Worm (Caenorhabditis elegans) whole organism, L1 larva: ENCODE data around the gene ZK813.3.
A peak's percentile ranks its signal among the peaks of the same experiment; 100 is the strongest.

Experiments
- F16B12.6 ChIP-seq: fragments of 150-350 bp; optimal IDR thresholded peaks from 2 replicates; lab custom pipeline; 2014; ENCODE audit warnings: missing biosample characterization, missing genetic modification characterization
- aha-1 ChIP-seq: fragments of 150-350 bp; optimal IDR thresholded peaks from 2 replicates; lab custom pipeline; 2014; ENCODE audit warnings: missing biosample characterization, missing genetic modification characterization
- alr-1 ChIP-seq: fragments of 200-800 bp; sonication (Bioruptor generic); optimal IDR thresholded peaks from 2 replicates; lab custom pipeline; 2018; ENCODE audit warnings: borderline replicate concordance, mild to moderate bottlenecking, missing genetic modification characterization, missing compliant biosample characterization
- ama-1 ChIP-seq: fragments of 150-350 bp; optimal IDR thresholded peaks from 2 replicates; lab custom pipeline; 2014
- ceh-88 ChIP-seq: fragments of 200-800 bp; sonication (Bioruptor generic); IDR thresholded peaks from 2 replicates; pipeline ENCODE4 v1.3.6; 2022; ENCODE audit warnings: missing genetic modification characterization, missing compliant biosample characterization
- efl-1 ChIP-seq, 4 experiments: fragments of 150-350 bp; optimal IDR thresholded peaks in 3 of 4; peaks in 1 of 4; 1 replicate in 1 of 4; 2 replicates in 3 of 4; lab custom pipeline; 2014; ENCODE audit warnings: missing biosample characterization in 2 of 4, missing genetic modification characterization in 2 of 4, missing genetic modification reagents in 2 of 4
- egl-13 ChIP-seq: sonication (generic microtip); optimal IDR thresholded peaks from 2 replicates; lab custom pipeline; 2016; ENCODE audit warnings: missing genotype, missing genetic modification reagents, missing genetic modification characterization, missing compliant biosample characterization
- ets-5 ChIP-seq: fragments of 200-800 bp; sonication (Bioruptor generic); IDR thresholded peaks from 2 replicates; pipeline ENCODE4 v1.3.6; 2022; ENCODE audit warnings: missing genetic modification characterization, missing compliant biosample characterization
- fkh-10 ChIP-seq: sonication (generic microtip); optimal IDR thresholded peaks from 2 replicates; lab custom pipeline; 2017; ENCODE audit warnings: missing biosample characterization, missing genetic modification reagents, missing genetic modification characterization
- hlh-4 ChIP-seq: sonication (generic microtip); optimal IDR thresholded peaks from 2 replicates; lab custom pipeline; 2016; ENCODE audit warnings: mild to moderate bottlenecking, missing genetic modification characterization, missing compliant biosample characterization
- irx-1 ChIP-seq: sonication (generic microtip); optimal IDR thresholded peaks from 2 replicates; lab custom pipeline; 2016; ENCODE audit warnings: missing genetic modification characterization, missing compliant biosample characterization
- jun-1 ChIP-seq: fragments of 150-350 bp; optimal IDR thresholded peaks from 2 replicates; lab custom pipeline; 2014; ENCODE audit warnings: missing biosample characterization, missing genetic modification reagents, missing genetic modification characterization
- lin-13 ChIP-seq: fragments of 150-350 bp; optimal IDR thresholded peaks from 2 replicates; lab custom pipeline; 2014; ENCODE audit warnings: missing biosample characterization, missing genetic modification reagents, missing genetic modification characterization
- lin-14 ChIP-seq: fragments of 200-800 bp; sonication (Bioruptor generic); optimal IDR thresholded peaks from 2 replicates; lab custom pipeline; 2018; ENCODE audit warnings: mild to moderate bottlenecking, missing genetic modification characterization, moderate library complexity, missing compliant biosample characterization
- lin-35 ChIP-seq, 2 experiments: fragments of 150-350 bp; optimal IDR thresholded peaks; 2 replicates each; lab custom pipeline; 2014; ENCODE audit warnings: missing biosample characterization in 2 of 2, missing genetic modification characterization in 2 of 2, missing genetic modification reagents in 2 of 2
- lir-3 ChIP-seq: sonication (generic microtip); optimal IDR thresholded peaks from 2 replicates; lab custom pipeline; 2016; ENCODE audit warnings: mild to moderate bottlenecking, missing genetic modification characterization, moderate library complexity, missing compliant biosample characterization; ENCODE audit not compliant: poor library complexity
- lsy-2 ChIP-seq, 2 experiments: fragments of 150-350 bp; optimal IDR thresholded peaks; 2 replicates each; lab custom pipeline; 2014; ENCODE audit warnings: missing biosample characterization in 2 of 2, missing genetic modification characterization in 2 of 2
- mdl-1 ChIP-seq, 2 experiments: fragments of 150-350 bp; optimal IDR thresholded peaks; 2 replicates each; lab custom pipeline; 2014 to 2017; ENCODE audit warnings: missing biosample characterization in 2 of 2, missing genetic modification characterization in 2 of 2, inconsistent platforms in 1 of 2
- mef-2 ChIP-seq: fragments of 150-350 bp; optimal IDR thresholded peaks from 2 replicates; lab custom pipeline; 2014; ENCODE audit warnings: missing biosample characterization, missing genetic modification characterization
- nhr-11 ChIP-seq: fragments of 150-350 bp; optimal IDR thresholded peaks from 2 replicates; lab custom pipeline; 2014; ENCODE audit warnings: missing biosample characterization, missing genetic modification characterization
- nhr-12 ChIP-seq: sonication (generic microtip); optimal IDR thresholded peaks from 2 replicates; lab custom pipeline; 2017; ENCODE audit warnings: missing biosample characterization, missing genetic modification characterization
- nhr-19 ChIP-seq: fragments of 200-800 bp; sonication (Bioruptor generic); conservative IDR thresholded peaks from 2 replicates; pipeline ENCODE4 v1.3.6; 2022; ENCODE audit warnings: missing genetic modification characterization, missing compliant biosample characterization
- nhr-237 ChIP-seq: fragments of 150-350 bp; optimal IDR thresholded peaks from 2 replicates; lab custom pipeline; 2014; ENCODE audit warnings: missing biosample characterization, missing genetic modification characterization
- nhr-28 ChIP-seq: fragments of 150-350 bp; optimal IDR thresholded peaks from 2 replicates; lab custom pipeline; 2014; ENCODE audit warnings: missing biosample characterization, missing genetic modification characterization
- nhr-71 ChIP-seq: sonication (generic microtip); optimal IDR thresholded peaks from 2 replicates; lab custom pipeline; 2016; ENCODE audit warnings: mild to moderate bottlenecking, missing genetic modification characterization, moderate library complexity, missing compliant biosample characterization
- pag-3 ChIP-seq: sonication (generic microtip); optimal IDR thresholded peaks from 2 replicates; lab custom pipeline; 2017; ENCODE audit warnings: missing genetic modification characterization, mild to moderate bottlenecking, missing compliant biosample characterization, antibody characterized with exemption, borderline replicate concordance; ENCODE audit not compliant: insufficient read depth
- pax-3 ChIP-seq: fragments of 200-800 bp; sonication (Bioruptor generic); optimal IDR thresholded peaks from 2 replicates; lab custom pipeline; 2018; ENCODE audit warnings: mild to moderate bottlenecking, missing genetic modification characterization, moderate library complexity, missing compliant biosample characterization
- rnt-1 ChIP-seq: sonication (generic microtip); optimal IDR thresholded peaks from 2 replicates; lab custom pipeline; 2016; ENCODE audit warnings: mild to moderate bottlenecking, missing genetic modification characterization, moderate library complexity, missing compliant biosample characterization
- sox-4 ChIP-seq: sonication (generic microtip); optimal IDR thresholded peaks from 2 replicates; lab custom pipeline; 2016; ENCODE audit warnings: missing genetic modification characterization, missing compliant biosample characterization
- tbx-2 ChIP-seq: sonication (generic microtip); optimal IDR thresholded peaks from 2 replicates; lab custom pipeline; 2016; ENCODE audit warnings: missing genetic modification characterization, missing compliant biosample characterization
- unc-130 ChIP-seq: fragments of 150-350 bp; optimal IDR thresholded peaks from 2 replicates; lab custom pipeline; 2017; ENCODE audit warnings: missing biosample characterization, missing genetic modification characterization, inconsistent platforms
- vab-15 ChIP-seq: sonication (generic microtip); optimal IDR thresholded peaks from 2 replicates; lab custom pipeline; 2017; ENCODE audit warnings: missing genotype, mild to moderate bottlenecking, missing genetic modification characterization, missing compliant biosample characterization
- xbp-1 ChIP-seq: sonication (generic microtip); optimal IDR thresholded peaks from 2 replicates; lab custom pipeline; 2016; ENCODE audit warnings: missing genetic modification characterization, missing compliant biosample characterization
- zip-4 ChIP-seq: fragments of 200-800 bp; sonication (Bioruptor generic); optimal IDR thresholded peaks from 2 replicates; lab custom pipeline; 2018; ENCODE audit warnings: mild to moderate bottlenecking, missing genetic modification characterization, moderate library complexity, missing compliant biosample characterization

The ZK813.3 gene

ce11 chrX:3419084-3419483 lies 22.6 kb upstream of the ZK813.3 start, which contains the start of gene C04F6.7:
TSS of gene C04F6.7 (minus strand) at chrX:3419184.
- TF ChIP-seq pax-3 (tag; lab: Kevin White, UChicago) (no peak), mef-2 (tag; lab: Kevin White, UChicago) (no peak), nhr-237 (no peak), lin-35 (GFP tag; optimal IDR thresholded peaks at IDR 0.05; lab: Kevin White, UChicago) (no peak), pag-3 (tag; lab: Kevin White, UChicago) (no peak)

ce11 chrX:3424516-3424915 lies 17.1 kb upstream of the ZK813.3 start, which contains the start of gene ZK813.6:
TSS of gene ZK813.6 (plus strand) at chrX:3424816.
- no peak for TF ChIP-seq xbp-1
- TF ChIP-seq jun-1, result no peak
- TF ChIP-seq lin-13 (GFP tag; lab: Kevin White, UChicago), result no peak
- TF ChIP-seq nhr-11, result no peak
- TF ChIP-seq egl-13 (tag; lab: Kevin White, UChicago), result no peak
- TF ChIP-seq efl-1 (optimal IDR thresholded peaks at IDR 0.05; lab: Kevin White, UChicago), result no peak
- TF ChIP-seq efl-1 (GFP tag; optimal IDR thresholded peaks at IDR 0.05 in 1 of 2; lab: Kevin White, UChicago), result no peak
- TF ChIP-seq nhr-71 (tag; lab: Kevin White, UChicago), result no peak
- no peak for TF ChIP-seq nhr-19 (GFP tag; lab: Robert Waterston, UW)
- no peak for TF ChIP-seq lsy-2 (tag; optimal IDR thresholded peaks at IDR 0.05; lab: Kevin White, UChicago)
- no peak for TF ChIP-seq lir-3 (tag; lab: Kevin White, UChicago)
- no peak for TF ChIP-seq aha-1 (tag; lab: Kevin White, UChicago)
- TF ChIP-seq unc-130 (tag; lab: Kevin White, UChicago), result no peak
- no peak for TF ChIP-seq hlh-4 (tag; lab: Kevin White, UChicago)
- no peak for TF ChIP-seq nhr-12 (tag; lab: Kevin White, UChicago)
- no peak for TF ChIP-seq sox-4
- no peak for TF ChIP-seq tbx-2 (tag; lab: Kevin White, UChicago)
- TF ChIP-seq ceh-88, result no peak
- TF ChIP-seq, all 84 proteins: peak for 0

DNA sequence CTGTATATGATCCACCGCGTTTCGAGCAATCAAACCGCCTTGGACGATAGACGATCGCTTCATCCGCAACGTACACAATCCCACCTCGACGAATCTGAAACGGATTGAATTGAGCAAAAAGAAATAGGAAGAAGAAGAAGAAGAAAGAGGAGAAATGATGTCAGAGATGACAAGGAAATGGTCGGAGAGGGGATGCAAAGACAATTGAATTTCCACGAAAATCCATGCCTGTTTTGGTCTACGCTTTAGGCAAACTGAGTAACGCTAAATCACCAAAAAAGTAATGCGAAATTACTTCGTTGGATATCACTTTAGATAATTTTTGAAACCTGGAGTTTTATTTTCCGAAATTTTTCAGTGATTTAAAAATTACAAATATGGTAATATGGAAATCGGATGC lies 12.5 kb upstream of the ZK813.3 start:
- no peak for TF ChIP-seq F16B12.6 (tag; lab: Kevin White, UChicago)
- peak; percentile 59 for TF ChIP-seq fkh-10 (GFP tag; lab: Kevin White, UChicago)
- TF ChIP-seq nhr-28, result no peak
- no peak for TF ChIP-seq lin-14

DNA sequence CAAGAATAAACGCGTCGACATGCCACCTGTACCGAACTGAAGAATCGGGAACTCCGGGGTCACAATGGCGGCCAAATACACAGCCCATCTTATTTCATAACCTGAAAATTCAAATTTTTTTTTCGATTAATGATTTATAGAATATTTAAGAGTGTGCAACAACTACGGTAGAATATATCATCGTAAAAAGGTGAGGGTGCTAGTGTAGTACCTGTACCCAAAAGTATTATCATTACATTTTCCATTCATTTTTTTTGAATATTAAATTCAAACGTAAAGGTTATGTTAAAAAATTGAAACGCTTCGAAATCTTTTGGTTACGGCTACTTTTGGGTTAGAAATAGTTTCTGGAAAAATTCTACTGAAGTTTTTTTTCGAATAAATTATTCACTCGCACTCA lies 11.6 kb upstream of the ZK813.3 start, which contains the start of gene ZK813.4:
ZK813.4 (minus strand) TSS at position 101 of the 400 bp plus-strand sequence.
- no peak for TF ChIP-seq zip-4 (GFP tag; lab: Kevin White, UChicago)
- TF ChIP-seq ets-5 (GFP tag; lab: Robert Waterston, UW), result no peak
- no peak for TF ChIP-seq irx-1
- TF ChIP-seq lsy-2 (tag; optimal IDR thresholded peaks at IDR 0.05; lab: Kevin White, UChicago), result no peak
- TF ChIP-seq F16B12.6 (tag; lab: Kevin White, UChicago), result no peak
- no peak for TF ChIP-seq alr-1
- TF ChIP-seq nhr-237, result no peak
- no peak for TF ChIP-seq vab-15 (tag; lab: Kevin White, UChicago)
- TF ChIP-seq mef-2 (tag; lab: Kevin White, UChicago), result no peak
- no peak for TF ChIP-seq mdl-1 (tag; optimal IDR thresholded peaks at IDR 0.05; lab: Kevin White, UChicago)
- no peak for TF ChIP-seq hlh-4 (tag; lab: Kevin White, UChicago)
- no peak for TF ChIP-seq ama-1 (lab: Kevin White, UChicago)
- TF ChIP-seq nhr-71 (tag; lab: Kevin White, UChicago), result no peak
- TF ChIP-seq nhr-28, result no peak
- TF ChIP-seq, all 84 proteins: peak for 0

- TF ChIP-seq lin-35 (GFP tag; optimal IDR thresholded peaks at IDR 0.05; lab: Kevin White, UChicago) (no peak), rnt-1 (tag; lab: Kevin White, UChicago) (peak; percentile 59)
Measured at ce11 chrX:3439823-3440222, 1.8 kb upstream of the ZK813.3 start.
